ENCODE assay signal across 2 fruit fly cellular contexts in genomic region chr3L:5634188-5634894, dm6.
TF ChIP-seq lines count a peak whose summit lies in the region.

No protein-coding gene starts in this region.

TF ChIP-seq in whole organism, embryonic, 481 proteins besides CTCF, POLR2A, EP300 and RAD21 (continued from another document and continues in another):
- TF ChIP-seq CG6854 (GFP tag; optimal IDR thresholded peaks at IDR 0.05; lab: Kevin White, UChicago) (no peak), esg (GFP tag; conservative IDR thresholded peaks at IDR 0.05; lab: Robert Waterston, UW) (no peak), sisA (GFP tag; IDR thresholded peaks at IDR 0.05; lab: Robert Waterston, UW) (no peak), zfh1 (GFP tag; IDR thresholded peaks at IDR 0.05; lab: Robert Waterston, UW) (no peak), Xrp1 (GFP tag; IDR thresholded peaks at IDR 0.05; lab: Robert Waterston, UW) (no peak), B-H1 (GFP tag; IDR thresholded peaks at IDR 0.05; lab: Robert Waterston, UW) (no peak), Drgx (GFP tag; IDR thresholded peaks at IDR 0.05; lab: Robert Waterston, UW) (no peak), CG16815 (GFP tag; optimal IDR thresholded peaks at IDR 0.05; lab: Kevin White, UChicago) (no peak), CG18262 (tag; optimal IDR thresholded peaks at IDR 0.05; lab: Kevin White, UChicago) (peak; percentile 19), Dek (tag; optimal IDR thresholded peaks at IDR 0.05; lab: Kevin White, UChicago) (no peak), Ets65A (GFP tag; lab: Kevin White, UChicago) (peak; percentile 87), CG16813 (GFP tag; IDR thresholded peaks at IDR 0.05; lab: Robert Waterston, UW; ENCODE audit: partially characterized antibody) (no peak; the same call in 2 of the 3 replicates), fd3F (GFP tag; optimal IDR thresholded peaks at IDR 0.05; lab: Kevin White, UChicago) (no peak), CG8281 (tag; optimal IDR thresholded peaks at IDR 0.05; lab: Kevin White, UChicago) (no peak), sna (GFP tag; IDR thresholded peaks at IDR 0.05; lab: Robert Waterston, UW; ENCODE audit: partially characterized antibody) (0 out of 2 replicates have a peak, but pooled peaks have one; percentile 39), fru (optimal IDR thresholded peaks at IDR 0.05; lab: Kevin White, UChicago) (no peak), Doc3 (GFP tag; IDR thresholded peaks at IDR 0.05; lab: Robert Waterston, UW; ENCODE audit: partially characterized antibody) (no peak), CG6654 (GFP tag; optimal IDR thresholded peaks at IDR 0.05; lab: Kevin White, UChicago) (no peak), zf30C (GFP tag; optimal IDR thresholded peaks at IDR 0.05; lab: Kevin White, UChicago) (no peak), pho (GFP tag; optimal IDR thresholded peaks at IDR 0.05; lab: Kevin White, UChicago) (no peak), chn (GFP tag; optimal IDR thresholded peaks at IDR 0.05; lab: Kevin White, UChicago) (no peak), grn (GFP tag; optimal IDR thresholded peaks at IDR 0.05; lab: Kevin White, UChicago) (peak; percentile 10), CG3838 (GFP tag; optimal IDR thresholded peaks at IDR 0.05; lab: Kevin White, UChicago) (peak; percentile 65), Elba2 (GFP tag; optimal IDR thresholded peaks at IDR 0.05; lab: Kevin White, UChicago) (no peak), CG2116 (GFP tag; optimal IDR thresholded peaks at IDR 0.05; lab: Kevin White, UChicago) (no peak), D (optimal IDR thresholded peaks at IDR 0.05; lab: Kevin White, UChicago) (peak; percentile 91), D (GFP tag; optimal IDR thresholded peaks at IDR 0.05; lab: Kevin White, UChicago) (peak; percentile 6), CG14441 (GFP tag; IDR thresholded peaks at IDR 0.05; lab: Robert Waterston, UW) (no peak), CG13424 (tag; optimal IDR thresholded peaks at IDR 0.05; lab: Kevin White, UChicago) (no peak), gfzf (GFP tag; optimal IDR thresholded peaks at IDR 0.05; lab: Kevin White, UChicago) (peak; percentile 31), dimm (GFP tag; IDR thresholded peaks at IDR 0.05; lab: Robert Waterston, UW) (no peak), hth (optimal IDR thresholded peaks at IDR 0.05; lab: Kevin White, UChicago) (no peak), Atf-2 (GFP tag; optimal IDR thresholded peaks at IDR 0.05; lab: Kevin White, UChicago) (no peak), Gsc (GFP tag; IDR thresholded peaks at IDR 0.05; lab: Robert Waterston, UW) (no peak), CG9437 (GFP tag; optimal IDR thresholded peaks at IDR 0.05; lab: Kevin White, UChicago) (no peak), z (GFP tag; IDR thresholded peaks at IDR 0.05; lab: Robert Waterston, UW) (peak; percentile 40; the same call in 1 of the 3 replicates), usp (GFP tag; optimal IDR thresholded peaks at IDR 0.05; lab: Kevin White, UChicago) (no peak), CG4820 (GFP tag; optimal IDR thresholded peaks at IDR 0.05; lab: Kevin White, UChicago) (no peak), HLHmδ (GFP tag; optimal IDR thresholded peaks at IDR 0.05; lab: Kevin White, UChicago) (peak; percentile 39), nom (GFP tag; optimal IDR thresholded peaks at IDR 0.05; lab: Kevin White, UChicago) (no peak), CG15269 (tag; optimal IDR thresholded peaks at IDR 0.05; lab: Kevin White, UChicago) (no peak), CG3163 (GFP tag; optimal IDR thresholded peaks at IDR 0.05; lab: Kevin White, UChicago) (peak; percentile 94), CG7745 (tag; optimal IDR thresholded peaks at IDR 0.05; lab: Kevin White, UChicago) (no peak), CG10959 (GFP tag; IDR thresholded peaks at IDR 0.05; lab: Robert Waterston, UW) (no peak), stc (GFP tag; IDR thresholded peaks at IDR 0.05; lab: Robert Waterston, UW) (no peak), tll (GFP tag; optimal IDR thresholded peaks at IDR 0.05; lab: Kevin White, UChicago) (peak in 1 of 2 experiments; percentile 49), pita (GFP tag; optimal IDR thresholded peaks at IDR 0.05; lab: Kevin White, UChicago) (peak; percentile 10), dmrt11E (tag; optimal IDR thresholded peaks at IDR 0.05; lab: Kevin White, UChicago) (peak; percentile 22), ERR (GFP tag; optimal IDR thresholded peaks at IDR 0.05; lab: Kevin White, UChicago) (no peak), CG15479 (GFP tag; optimal IDR thresholded peaks at IDR 0.05; lab: Kevin White, UChicago) (peak; percentile 56), CG17568 (GFP tag; optimal IDR thresholded peaks at IDR 0.05; lab: Kevin White, UChicago) (no peak), Deaf1 (tag; optimal IDR thresholded peaks at IDR 0.05; lab: Kevin White, UChicago) (peak; percentile 98), CG7357 (GFP tag; IDR thresholded peaks at IDR 0.05; lab: Robert Waterston, UW) (no peak), CG12659 (GFP tag; optimal IDR thresholded peaks at IDR 0.05; lab: Kevin White, UChicago) (no peak), CG7987 (GFP tag; optimal IDR thresholded peaks at IDR 0.05; lab: Kevin White, UChicago) (no peak), CG31365 (tag; optimal IDR thresholded peaks at IDR 0.05; lab: Kevin White, UChicago) (no peak), kah (GFP tag; optimal IDR thresholded peaks at IDR 0.05; lab: Kevin White, UChicago) (no peak), Dll (GFP tag; IDR thresholded peaks at IDR 0.05; lab: Robert Waterston, UW; ENCODE audit: partially characterized antibody) (peak; percentile 32; the same call in 1 of the 4 replicates), lmd (GFP tag; IDR thresholded peaks at IDR 0.05; lab: Robert Waterston, UW) (no peak), CG34422 (GFP tag; IDR thresholded peaks at IDR 0.05; lab: Robert Waterston, UW) (no peak), tx (GFP tag; optimal IDR thresholded peaks at IDR 0.05; lab: Kevin White, UChicago) (no peak), Doc2 (GFP tag; IDR thresholded peaks at IDR 0.05; lab: Robert Waterston, UW) (no peak), CG15601 (tag; optimal IDR thresholded peaks at IDR 0.05; lab: Kevin White, UChicago) (peak; percentile 7), Max (GFP tag; optimal IDR thresholded peaks at IDR 0.05; lab: Kevin White, UChicago) (peak; percentile 18), CG6689 (GFP tag; IDR thresholded peaks at IDR 0.05; lab: Robert Waterston, UW) (no peak), CG5180 (GFP tag; optimal IDR thresholded peaks at IDR 0.05; lab: Kevin White, UChicago) (no peak), trem (tag; optimal IDR thresholded peaks at IDR 0.05; lab: Kevin White, UChicago) (no peak), wek (GFP tag; optimal IDR thresholded peaks at IDR 0.05; lab: Kevin White, UChicago) (no peak)

TF ChIP-seq in whole organism, prepupa, 60 proteins besides CTCF, POLR2A, EP300 and RAD21 (continued from another document):
- no peak for TF ChIP-seq CG1621 (tag; optimal IDR thresholded peaks at IDR 0.05; lab: Kevin White, UChicago)
- no peak for TF ChIP-seq acj6 (GFP tag; optimal IDR thresholded peaks at IDR 0.05; lab: Kevin White, UChicago)
